Fruit fly (Drosophila melanogaster): ENCODE data around the gene CG9154.
A peak's percentile ranks its signal among the peaks of the same experiment; 100 is the strongest.

The CG9154 gene

DNA sequence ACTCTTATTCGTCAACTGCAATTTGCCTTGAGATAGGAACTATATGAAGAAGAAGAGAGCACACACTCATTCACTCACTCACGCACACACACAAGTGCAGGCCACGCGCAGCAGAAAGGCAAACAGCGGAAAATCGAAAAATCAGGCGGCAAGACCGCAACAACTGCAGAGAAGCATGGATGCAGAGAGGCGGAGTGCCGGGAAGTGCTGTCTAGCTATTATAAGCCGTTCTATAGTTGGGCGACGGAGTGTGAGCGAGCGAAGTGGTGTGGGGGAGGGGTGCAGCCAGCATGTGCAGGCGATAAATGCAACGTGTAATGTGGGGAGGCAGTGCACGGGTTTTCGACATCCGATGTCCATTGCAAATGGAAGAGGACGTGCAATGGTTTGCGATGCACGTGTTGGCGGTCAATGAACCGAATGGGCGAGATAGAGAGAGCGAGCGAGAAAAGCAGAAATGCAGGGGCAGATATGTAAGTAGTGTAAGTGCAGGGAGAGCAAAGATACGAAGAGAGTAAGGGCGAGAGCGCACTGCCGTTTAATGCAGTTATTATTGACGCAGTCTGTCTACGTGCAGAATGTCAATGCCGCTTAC lies 8.4 kb upstream of the CG9154 start (continued):
- no peak for TF ChIP-seq CG9437 (GFP tag; optimal IDR thresholded peaks at IDR 0.05)
- no peak for TF ChIP-seq CG4730 (GFP tag; IDR thresholded peaks at IDR 0.05)
- 0 out of 3 replicates have a peak, but pooled peaks have one; percentile 28 for TF ChIP-seq CG16813 (GFP tag; IDR thresholded peaks at IDR 0.05; ENCODE audit: partially characterized antibody)
- no peak for TF ChIP-seq Doc3 (GFP tag; IDR thresholded peaks at IDR 0.05; ENCODE audit: partially characterized antibody)
- TF ChIP-seq dpn (GFP tag; optimal IDR thresholded peaks at IDR 0.05): no peak
- TF ChIP-seq Dbx (GFP tag; IDR thresholded peaks at IDR 0.05): no peak
- no peak for TF ChIP-seq Dad (GFP tag; optimal IDR thresholded peaks at IDR 0.05)
- no peak for TF ChIP-seq CG12942 (GFP tag; optimal IDR thresholded peaks at IDR 0.05)
- no peak for TF ChIP-seq CoRest (tag; optimal IDR thresholded peaks at IDR 0.05)
- TF ChIP-seq Ets97D (GFP tag; optimal IDR thresholded peaks at IDR 0.05): peak; percentile 6
- no peak for TF ChIP-seq corto (GFP tag; optimal IDR thresholded peaks at IDR 0.05)
- TF ChIP-seq CG10267 (tag; optimal IDR thresholded peaks at IDR 0.05): no peak
- no peak for TF ChIP-seq ttk (GFP tag; IDR thresholded peaks at IDR 0.05)
- TF ChIP-seq cas (GFP tag; IDR thresholded peaks at IDR 0.05): no peak
- TF ChIP-seq crp (GFP tag; optimal IDR thresholded peaks at IDR 0.05): peak in 1 of 2 experiments; percentile 23
- TF ChIP-seq Antp (GFP tag; optimal IDR thresholded peaks at IDR 0.05): no peak
- TF ChIP-seq ham (GFP tag; IDR thresholded peaks at IDR 0.05): no peak
- TF ChIP-seq CG7372 (GFP tag; IDR thresholded peaks at IDR 0.05): no peak
- TF ChIP-seq CG15696 (tag; optimal IDR thresholded peaks at IDR 0.05): peak; percentile 14
- TF ChIP-seq Mrtf (GFP tag; IDR thresholded peaks at IDR 0.05): no peak
- TF ChIP-seq GATAe (GFP tag; conservative IDR thresholded peaks at IDR 0.05): no peak
- TF ChIP-seq sisA (GFP tag; IDR thresholded peaks at IDR 0.05): no peak
- TF ChIP-seq CG16815 (GFP tag; optimal IDR thresholded peaks at IDR 0.05): no peak
- TF ChIP-seq CG10543 (GFP tag; optimal IDR thresholded peaks at IDR 0.05): peak; percentile 15
- peak in 1 of 2 experiments; percentile 34 for TF ChIP-seq Hr78 (GFP tag; optimal IDR thresholded peaks at IDR 0.05)
- TF ChIP-seq Kr (GFP tag; optimal IDR thresholded peaks at IDR 0.05): peak; percentile 78
- TF ChIP-seq Dref (GFP tag; IDR thresholded peaks at IDR 0.05): no peak
- TF ChIP-seq Dip2 (GFP tag; IDR thresholded peaks at IDR 0.05): no peak
- TF ChIP-seq CG1792 (GFP tag; optimal IDR thresholded peaks at IDR 0.05): no peak
- peak; percentile 79 for TF ChIP-seq Blimp-1 (GFP tag; optimal IDR thresholded peaks at IDR 0.05)
- TF ChIP-seq Xrp1 (GFP tag; IDR thresholded peaks at IDR 0.05): 0 out of 2 replicates have a peak, but pooled peaks have one; percentile 11
- peak; percentile 20 for TF ChIP-seq CG11723 (GFP tag; optimal IDR thresholded peaks at IDR 0.05)
- peak; percentile 50; the same call in 1 of the 2 replicates for TF ChIP-seq vvl (GFP tag; IDR thresholded peaks at IDR 0.05)
- TF ChIP-seq p53 (GFP tag; optimal IDR thresholded peaks at IDR 0.05): no peak
- peak; percentile 82 for TF ChIP-seq cg (GFP tag; optimal IDR thresholded peaks at IDR 0.05)
- no peak for TF ChIP-seq CG4404 (GFP tag; IDR thresholded peaks at IDR 0.05)
- peak; percentile 51 for TF ChIP-seq nmo (GFP tag; optimal IDR thresholded peaks at IDR 0.05)
- TF ChIP-seq CG7786 (GFP tag; optimal IDR thresholded peaks at IDR 0.05): no peak
- no peak for TF ChIP-seq CG1602 (GFP tag; optimal IDR thresholded peaks at IDR 0.05)
- TF ChIP-seq kah (GFP tag; optimal IDR thresholded peaks at IDR 0.05): peak; percentile 46
- TF ChIP-seq Chrac-16 (GFP tag; optimal IDR thresholded peaks at IDR 0.05): no peak
- TF ChIP-seq Stat92E (GFP tag; optimal IDR thresholded peaks at IDR 0.05): peak in 1 of 3 experiments; percentile 47
- no peak for TF ChIP-seq Rfx (GFP tag; IDR thresholded peaks at IDR 0.05)
- peak; percentile 95 for TF ChIP-seq pros (GFP tag; optimal IDR thresholded peaks at IDR 0.05)
- no peak for TF ChIP-seq dimm (GFP tag; IDR thresholded peaks at IDR 0.05)
- TF ChIP-seq cwo (GFP tag; optimal IDR thresholded peaks at IDR 0.05): peak; percentile 98
- no peak for TF ChIP-seq az2 (GFP tag; optimal IDR thresholded peaks at IDR 0.05)
- no peak for TF ChIP-seq ems (GFP tag; optimal IDR thresholded peaks at IDR 0.05)
- TF ChIP-seq jumu (GFP tag; optimal IDR thresholded peaks at IDR 0.05): no peak
- TF ChIP-seq kni (GFP tag; optimal IDR thresholded peaks at IDR 0.05): peak; percentile 99
